Fruit fly (Drosophila melanogaster) whole organism, embryonic: Measurements from ENCODE around the gene CG33098.

Experiments
- CG10209 ChIP-seq: fragments of 200-800 bp; sonication (Bioruptor generic); optimal IDR thresholded peaks from 3 replicates; lab custom pipeline; 2017; ENCODE audit warnings: missing biosample characterization, mild to moderate bottlenecking, missing genetic modification characterization, missing genetic modification reagents
- CG18262 ChIP-seq: fragments of 200-800 bp; optimal IDR thresholded peaks from 3 replicates; lab custom pipeline; 2019; ENCODE audit warnings: missing biosample characterization, mild to moderate bottlenecking, missing genetic modification characterization, moderate library complexity
- CG2875 ChIP-seq: fragments of 200-800 bp; sonication (Bioruptor generic); optimal IDR thresholded peaks from 2 replicates; lab custom pipeline; 2017; ENCODE audit warnings: missing biosample characterization, mild to moderate bottlenecking, missing genetic modification characterization, missing genetic modification reagents
- CG9932 ChIP-seq: fragments of 200-800 bp; sonication (Bioruptor generic); IDR thresholded peaks from 2 replicates; pipeline ENCODE4 v1.3.6; 2022; ENCODE audit warnings: missing biosample characterization, missing genetic modification characterization
- CTCF ChIP-seq: fragments of 200-800 bp; sonication (Bioruptor generic); optimal IDR thresholded peaks from 2 replicates; lab custom pipeline; 2017; ENCODE audit warnings: missing biosample characterization, mild to moderate bottlenecking, missing genetic modification characterization, moderate library complexity
- Lpt ChIP-seq: fragments of >200 bp; optimal IDR thresholded peaks from 2 replicates; lab custom pipeline; 2018; ENCODE audit warnings: missing biosample characterization, missing genetic modification characterization
- Sox100B ChIP-seq: fragments of 200-800 bp; sonication (Bioruptor generic); optimal IDR thresholded peaks from 3 replicates; lab custom pipeline; 2018; ENCODE audit warnings: missing biosample characterization, mild to moderate bottlenecking, missing genetic modification characterization
- ems ChIP-seq: fragments of 200-800 bp; sonication (Bioruptor generic); optimal IDR thresholded peaks from 3 replicates; lab custom pipeline; 2016; ENCODE audit warnings: missing biosample characterization, missing genetic modification characterization
- jigr1 ChIP-seq: fragments of 200-800 bp; sonication (Bioruptor generic); IDR thresholded peaks from 3 replicates; pipeline ENCODE4 v1.3.6; 2022; ENCODE audit warnings: missing biosample characterization, missing genetic modification characterization
- kay ChIP-seq: fragments of 200-800 bp; sonication (Bioruptor generic); optimal IDR thresholded peaks from 2 replicates; lab custom pipeline; 2016; ENCODE audit warnings: missing biosample characterization, missing genetic modification characterization
- mirr ChIP-seq: fragments of 200-800 bp; sonication (Bioruptor generic); optimal IDR thresholded peaks from 3 replicates; lab custom pipeline; 2018; ENCODE audit warnings: missing biosample characterization, mild to moderate bottlenecking, missing genetic modification characterization
- slou ChIP-seq: fragments of 200-800 bp; sonication (Bioruptor generic); optimal IDR thresholded peaks from 3 replicates; lab custom pipeline; 2016; ENCODE audit warnings: missing biosample characterization, missing genetic modification characterization

dm6 chr3R:12352003-12352402 is 35.0 kb upstream of the CG33098 start, which contains the start of gene CG10041:
- TF ChIP-seq CG18262 (tag; lab: Kevin White, UChicago) (no peak), CG2875 (no peak), CG9932 (GFP tag; lab: Robert Waterston, UW) (no peak), Lpt (GFP tag; lab: Kevin White, UChicago) (no peak), mirr (GFP tag; lab: Kevin White, UChicago) (no peak), CG10209 (GFP tag; lab: Kevin White, UChicago) (no peak), ems (GFP tag; lab: Kevin White, UChicago) (no peak), jigr1 (no peak), kay (GFP tag; lab: Kevin White, UChicago) (no peak), slou (GFP tag; lab: Kevin White, UChicago) (no peak), CTCF (GFP tag; lab: Kevin White, UChicago) (no peak), Sox100B (no peak)
